Worm (Caenorhabditis elegans) whole organism, L2 larva: ENCODE data around the gene ugt-5.

Source experiments
- F13H6.1 ChIP-seq: sonication (generic microtip); optimal IDR thresholded peaks from 2 replicates; lab custom pipeline; 2016; ENCODE audit warnings: missing genetic modification characterization, missing compliant biosample characterization
- blmp-1 ChIP-seq: sonication (generic microtip); optimal IDR thresholded peaks from 2 replicates; lab custom pipeline; 2017; ENCODE audit warnings: missing genetic modification characterization, mild to moderate bottlenecking, missing compliant biosample characterization, antibody characterized with exemption, moderate library complexity; ENCODE audit not compliant: insufficient read depth
- dmd-4 ChIP-seq: sonication (generic microtip); optimal IDR thresholded peaks from 2 replicates; lab custom pipeline; 2017; ENCODE audit warnings: missing biosample characterization, missing genetic modification characterization
- gmeb-1 ChIP-seq: fragments of 150-350 bp; optimal IDR thresholded peaks from 2 replicates; lab custom pipeline; 2014; ENCODE audit warnings: missing biosample characterization, missing genetic modification characterization
- nhr-11 ChIP-seq: fragments of 150-350 bp; optimal IDR thresholded peaks from 2 replicates; lab custom pipeline; 2014; ENCODE audit warnings: missing biosample characterization, missing genetic modification characterization
- nhr-25 ChIP-seq: fragments of 150-350 bp; sonication (generic microtip); optimal IDR thresholded peaks from 3 replicates; lab custom pipeline; 2014; ENCODE audit warnings: missing biosample characterization, missing genetic modification characterization
- unc-55 ChIP-seq: fragments of 150-350 bp; sonication (generic microtip); optimal IDR thresholded peaks from 3 replicates; lab custom pipeline; 2014; ENCODE audit warnings: missing biosample characterization, missing genetic modification reagents, missing genetic modification characterization
- ztf-11 ChIP-seq: sonication (generic microtip); optimal IDR thresholded peaks from 2 replicates; lab custom pipeline; 2017; ENCODE audit warnings: missing biosample characterization, missing genetic modification characterization

DNA sequence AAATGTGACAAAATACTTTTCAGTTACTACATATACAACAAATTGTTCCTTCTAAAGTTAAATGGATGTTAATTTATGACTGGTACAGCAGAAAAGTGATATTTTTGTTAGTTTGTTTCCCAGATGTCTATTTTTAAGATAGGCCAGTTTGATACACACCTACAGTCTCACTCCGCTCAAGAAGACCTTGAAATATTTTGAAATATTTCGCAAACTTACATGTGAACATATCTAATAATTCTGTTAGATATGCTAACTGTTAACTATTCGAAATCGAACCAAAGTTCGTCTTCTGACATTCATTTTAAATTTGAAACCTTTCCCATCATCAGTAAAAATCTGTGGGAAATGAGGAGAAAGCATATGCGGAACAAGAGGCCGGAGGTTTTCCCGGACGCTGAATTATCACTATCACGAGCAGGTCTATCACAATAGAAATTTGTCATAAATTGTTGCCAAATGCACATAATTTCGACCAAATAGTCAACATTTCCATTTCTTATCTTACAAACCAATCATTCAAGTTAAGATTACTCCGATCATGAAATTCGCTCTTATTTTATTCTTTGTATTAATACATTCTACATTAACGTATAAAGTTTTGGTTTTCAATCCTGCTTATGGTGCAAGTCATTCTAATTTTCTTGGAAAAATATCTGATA lies 27.2 kb upstream of the ugt-5 start, which contains the start of the genes ZC443.4 and ugt-18:
- TF ChIP-seq gmeb-1 (tag; lab: Kevin White, UChicago), result no peak
- TF ChIP-seq nhr-11 (tag; lab: Kevin White, UChicago), result no peak
- TF ChIP-seq nhr-25 (tag; lab: Kevin White, UChicago), result no peak
- no peak for TF ChIP-seq dmd-4 (tag; lab: Kevin White, UChicago)
- TF ChIP-seq ztf-11 (tag; lab: Kevin White, UChicago), result no peak
- no peak for TF ChIP-seq unc-55
- no peak for TF ChIP-seq F13H6.1 (tag; lab: Kevin White, UChicago)
- no peak for TF ChIP-seq blmp-1 (tag; lab: Kevin White, UChicago)
